Fruit fly (Drosophila melanogaster) whole organism, embryonic: Measurements from ENCODE around the gene CG43175.
A peak's percentile ranks its signal among the peaks of the same experiment; 100 is the strongest.

ENCODE experiments used
- Abd-B ChIP-seq: fragments of 200-800 bp; sonication (Bioruptor generic); optimal IDR thresholded peaks from 2 replicates; lab custom pipeline; 2018; ENCODE audit warnings: missing biosample characterization, mild to moderate bottlenecking, missing genetic modification characterization, moderate library complexity
- CG10565 ChIP-seq: fragments of 200-800 bp; sonication (Bioruptor generic); optimal IDR thresholded peaks from 3 replicates; lab custom pipeline; 2016; ENCODE audit warnings: missing biosample characterization, mild to moderate bottlenecking, missing genetic modification characterization
- CG10979 ChIP-seq: fragments of 200-800 bp; sonication (Bioruptor generic); optimal IDR thresholded peaks from 2 replicates; lab custom pipeline; 2018; ENCODE audit warnings: missing biosample characterization, mild to moderate bottlenecking, missing genetic modification characterization, moderate library complexity
- CG12942 ChIP-seq: fragments of 200-800 bp; sonication (Bioruptor generic); optimal IDR thresholded peaks from 3 replicates; lab custom pipeline; 2016; ENCODE audit warnings: missing biosample characterization, missing genetic modification characterization
- CG15696 ChIP-seq: fragments of 200-800 bp; sonication (Bioruptor generic); optimal IDR thresholded peaks from 2 replicates; lab custom pipeline; 2019; ENCODE audit warnings: missing biosample characterization, mild to moderate bottlenecking, missing genetic modification characterization, moderate library complexity
- CG2129 ChIP-seq: fragments of 200-800 bp; sonication (Bioruptor generic); IDR thresholded peaks from 2 replicates; pipeline ENCODE4 v1.3.6; 2022; ENCODE audit warnings: missing biosample characterization, missing genetic modification characterization; ENCODE audit not compliant: partially characterized antibody
- CG3281 ChIP-seq: fragments of 200-800 bp; sonication (Bioruptor generic); optimal IDR thresholded peaks from 3 replicates; lab custom pipeline; 2017; ENCODE audit warnings: missing biosample characterization, mild to moderate bottlenecking, missing genetic modification characterization
- CG42726 ChIP-seq: fragments of 200-800 bp; sonication (Bioruptor generic); IDR thresholded peaks from 2 replicates; pipeline ENCODE4 v1.3.6; 2022; ENCODE audit warnings: missing biosample characterization, missing genetic modification characterization; ENCODE audit not compliant: partially characterized antibody
- CG4404 ChIP-seq: fragments of 200-800 bp; sonication (Bioruptor generic); IDR thresholded peaks from 2 replicates; pipeline ENCODE4 v1.3.6; 2022; ENCODE audit warnings: missing biosample characterization, missing genetic modification characterization
- CG5180 ChIP-seq: fragments of 200-800 bp; sonication (Bioruptor generic); optimal IDR thresholded peaks from 3 replicates; lab custom pipeline; 2017; ENCODE audit warnings: missing biosample characterization, missing genetic modification characterization, mild to moderate bottlenecking, moderate library complexity, missing genetic modification reagents
- CG6791 ChIP-seq: fragments of 200-800 bp; sonication (Bioruptor generic); IDR thresholded peaks from 3 replicates; pipeline ENCODE4 v1.3.6; 2022; ENCODE audit warnings: missing biosample characterization, missing genetic modification characterization; ENCODE audit not compliant: partially characterized antibody
- CG6854 ChIP-seq: fragments of 200-800 bp; sonication (Bioruptor generic); optimal IDR thresholded peaks from 3 replicates; lab custom pipeline; 2017; ENCODE audit warnings: missing biosample characterization, mild to moderate bottlenecking, missing genetic modification characterization
- CG7963 ChIP-seq: fragments of 200-800 bp; sonication (Bioruptor generic); IDR thresholded peaks from 3 replicates; pipeline ENCODE4 v1.3.6; 2022; ENCODE audit warnings: missing biosample characterization, missing genetic modification characterization; ENCODE audit not compliant: partially characterized antibody
- CG8089 ChIP-seq: fragments of 200-800 bp; sonication (Bioruptor generic); optimal IDR thresholded peaks from 3 replicates; lab custom pipeline; 2016; ENCODE audit warnings: missing biosample characterization, missing genetic modification characterization
- CG8359 ChIP-seq: fragments of 200-800 bp; sonication (Bioruptor generic); optimal IDR thresholded peaks from 2 replicates; lab custom pipeline; 2017; ENCODE audit warnings: missing biosample characterization, mild to moderate bottlenecking, missing genetic modification characterization, borderline replicate concordance
- E2f1 ChIP-seq: fragments of 200-800 bp; sonication (Bioruptor generic); IDR thresholded peaks from 2 replicates; pipeline ENCODE4 v1.3.6; 2022; ENCODE audit warnings: missing biosample characterization, missing genetic modification characterization
- Fer2 ChIP-seq: fragments of 200-800 bp; sonication (Bioruptor generic); optimal IDR thresholded peaks from 2 replicates; lab custom pipeline; 2018; ENCODE audit warnings: missing biosample characterization, mild to moderate bottlenecking, missing genetic modification characterization, moderate library complexity
- Hey ChIP-seq: fragments of 200-800 bp; sonication (Bioruptor generic); optimal IDR thresholded peaks from 3 replicates; lab custom pipeline; 2018; ENCODE audit warnings: missing biosample characterization, mild to moderate bottlenecking, missing genetic modification characterization
- Hr3 ChIP-seq: fragments of 200-800 bp; sonication (Bioruptor generic); optimal IDR thresholded peaks from 3 replicates; lab custom pipeline; 2016; ENCODE audit warnings: missing biosample characterization, missing genetic modification characterization
- Kr ChIP-seq: fragments of 200-800 bp; sonication (Bioruptor generic); optimal IDR thresholded peaks from 2 replicates; lab custom pipeline; 2017; ENCODE audit warnings: missing biosample characterization, mild to moderate bottlenecking, missing genetic modification characterization
- Oli ChIP-seq: fragments of 200-800 bp; sonication (Bioruptor generic); optimal IDR thresholded peaks from 2 replicates; lab custom pipeline; 2018; ENCODE audit warnings: missing biosample characterization, mild to moderate bottlenecking, missing genetic modification characterization, moderate library complexity
- Rfx ChIP-seq: fragments of 200-800 bp; sonication (Bioruptor generic); IDR thresholded peaks from 2 replicates; pipeline ENCODE4 v1.3.6; 2022; ENCODE audit warnings: missing biosample characterization, missing genetic modification characterization
- Sox100B ChIP-seq: fragments of 200-800 bp; sonication (Bioruptor generic); optimal IDR thresholded peaks from 3 replicates; lab custom pipeline; 2018; ENCODE audit warnings: missing biosample characterization, mild to moderate bottlenecking, missing genetic modification characterization
- Spps ChIP-seq: fragments of 200-800 bp; sonication (Bioruptor generic); optimal IDR thresholded peaks from 2 replicates; lab custom pipeline; 2018; ENCODE audit warnings: missing biosample characterization, mild to moderate bottlenecking, missing genetic modification characterization
- aop ChIP-seq: fragments of 200-800 bp; sonication (Bioruptor generic); IDR thresholded peaks from 2 replicates; pipeline ENCODE4 v1.3.6; 2022; ENCODE audit warnings: missing biosample characterization, missing genetic modification characterization
- ase ChIP-seq: fragments of 200-800 bp; sonication (Bioruptor generic); IDR thresholded peaks from 3 replicates; pipeline ENCODE4 v1.3.6; 2022; ENCODE audit warnings: missing biosample characterization, missing genetic modification characterization
- bbx ChIP-seq: fragments of 200-800 bp; sonication (Bioruptor generic); IDR thresholded peaks from 2 replicates; pipeline ENCODE4 v1.3.6; 2022; ENCODE audit warnings: missing biosample characterization, missing genetic modification characterization; ENCODE audit not compliant: partially characterized antibody
- chinmo ChIP-seq: fragments of 200-800 bp; sonication (Bioruptor generic); IDR thresholded peaks from 4 replicates; pipeline ENCODE4 v1.3.6; 2022; ENCODE audit warnings: missing biosample characterization, missing genetic modification characterization; ENCODE audit not compliant: partially characterized antibody
- dmrt99B ChIP-seq: fragments of 200-800 bp; sonication (Bioruptor generic); optimal IDR thresholded peaks from 2 replicates; lab custom pipeline; 2018; ENCODE audit warnings: missing biosample characterization, mild to moderate bottlenecking, missing genetic modification characterization, moderate library complexity
- ewg ChIP-seq: fragments of 200-800 bp; sonication (Bioruptor generic); optimal IDR thresholded peaks from 3 replicates; lab custom pipeline; 2017; ENCODE audit warnings: mild to moderate bottlenecking, missing biosample characterization, missing genetic modification reagents, missing genetic modification characterization
- fru ChIP-seq: fragments of >200 bp; optimal IDR thresholded peaks from 2 replicates; lab custom pipeline; 2017
- ftz-f1 ChIP-seq: fragments of 200-800 bp; sonication (Bioruptor generic); optimal IDR thresholded peaks from 2 replicates; lab custom pipeline; 2016; ENCODE audit warnings: missing biosample characterization, missing genetic modification characterization
- gce ChIP-seq: fragments of 200-800 bp; sonication (Bioruptor generic); IDR thresholded peaks from 3 replicates; pipeline ENCODE4 v1.3.6; 2022; ENCODE audit warnings: missing biosample characterization, missing genetic modification characterization
- grau ChIP-seq: fragments of 200-800 bp; optimal IDR thresholded peaks from 3 replicates; lab custom pipeline; 2019; ENCODE audit warnings: missing biosample characterization, mild to moderate bottlenecking, missing genetic modification characterization, moderate library complexity
- grn ChIP-seq: fragments of 200-800 bp; sonication (Bioruptor generic); optimal IDR thresholded peaks from 3 replicates; lab custom pipeline; 2017; ENCODE audit warnings: missing biosample characterization, missing genetic modification characterization
- gsb-n ChIP-seq: fragments of 200-800 bp; sonication (Bioruptor generic); optimal IDR thresholded peaks from 3 replicates; lab custom pipeline; 2018; ENCODE audit warnings: missing biosample characterization, mild to moderate bottlenecking, missing genetic modification characterization
- her ChIP-seq: fragments of 200-800 bp; sonication (Bioruptor generic); optimal IDR thresholded peaks from 2 replicates; lab custom pipeline; 2016; ENCODE audit warnings: missing biosample characterization, missing genetic modification characterization
- lab ChIP-seq: fragments of 200-800 bp; sonication (Bioruptor generic); optimal IDR thresholded peaks from 3 replicates; lab custom pipeline; 2017; ENCODE audit warnings: missing biosample characterization, missing genetic modification characterization, mild to moderate bottlenecking, moderate library complexity, missing genetic modification reagents
- lilli ChIP-seq: fragments of 200-800 bp; sonication (Bioruptor generic); optimal IDR thresholded peaks from 3 replicates; lab custom pipeline; 2016; ENCODE audit warnings: missing biosample characterization, missing genetic modification characterization
- maf-S ChIP-seq: fragments of 200-800 bp; sonication (Bioruptor generic); optimal IDR thresholded peaks from 2 replicates; lab custom pipeline; 2016; ENCODE audit warnings: missing biosample characterization, missing genetic modification characterization
- mam ChIP-seq: fragments of 200-800 bp; sonication (Bioruptor generic); optimal IDR thresholded peaks from 3 replicates; lab custom pipeline; 2016; ENCODE audit warnings: missing biosample characterization, missing genetic modification characterization
- scrt ChIP-seq: fragments of 200-800 bp; sonication (Bioruptor generic); optimal IDR thresholded peaks from 2 replicates; lab custom pipeline; 2018; ENCODE audit warnings: missing biosample characterization, mild to moderate bottlenecking, missing genetic modification characterization, moderate library complexity
- sd ChIP-seq: fragments of 200-800 bp; sonication (Bioruptor generic); optimal IDR thresholded peaks from 3 replicates; lab custom pipeline; 2018; ENCODE audit warnings: missing biosample characterization, mild to moderate bottlenecking, missing genetic modification characterization, moderate library complexity
- slbo ChIP-seq: fragments of 200-800 bp; sonication (Bioruptor generic); IDR thresholded peaks from 2 replicates; pipeline ENCODE4 v1.3.6; 2022; ENCODE audit warnings: missing biosample characterization, missing genetic modification characterization
- slp2 ChIP-seq: fragments of 200-800 bp; sonication (Bioruptor generic); optimal IDR thresholded peaks from 2 replicates; lab custom pipeline; 2016; ENCODE audit warnings: missing biosample characterization, missing genetic modification characterization
- so ChIP-seq: fragments of 200-800 bp; sonication (Bioruptor generic); IDR thresholded peaks from 3 replicates; pipeline ENCODE4 v1.3.6; 2022; ENCODE audit warnings: missing biosample characterization, missing genetic modification characterization
- unc-4 ChIP-seq: fragments of 200-800 bp; sonication (Bioruptor generic); IDR thresholded peaks from 2 replicates; pipeline ENCODE4 v1.3.6; 2022; ENCODE audit warnings: missing biosample characterization, missing genetic modification characterization; ENCODE audit not compliant: partially characterized antibody
- unpg ChIP-seq: fragments of 200-800 bp; sonication (Bioruptor generic); optimal IDR thresholded peaks from 3 replicates; lab custom pipeline; 2018; ENCODE audit warnings: missing biosample characterization, mild to moderate bottlenecking, missing genetic modification characterization, moderate library complexity

Gene CG43175

DNA sequence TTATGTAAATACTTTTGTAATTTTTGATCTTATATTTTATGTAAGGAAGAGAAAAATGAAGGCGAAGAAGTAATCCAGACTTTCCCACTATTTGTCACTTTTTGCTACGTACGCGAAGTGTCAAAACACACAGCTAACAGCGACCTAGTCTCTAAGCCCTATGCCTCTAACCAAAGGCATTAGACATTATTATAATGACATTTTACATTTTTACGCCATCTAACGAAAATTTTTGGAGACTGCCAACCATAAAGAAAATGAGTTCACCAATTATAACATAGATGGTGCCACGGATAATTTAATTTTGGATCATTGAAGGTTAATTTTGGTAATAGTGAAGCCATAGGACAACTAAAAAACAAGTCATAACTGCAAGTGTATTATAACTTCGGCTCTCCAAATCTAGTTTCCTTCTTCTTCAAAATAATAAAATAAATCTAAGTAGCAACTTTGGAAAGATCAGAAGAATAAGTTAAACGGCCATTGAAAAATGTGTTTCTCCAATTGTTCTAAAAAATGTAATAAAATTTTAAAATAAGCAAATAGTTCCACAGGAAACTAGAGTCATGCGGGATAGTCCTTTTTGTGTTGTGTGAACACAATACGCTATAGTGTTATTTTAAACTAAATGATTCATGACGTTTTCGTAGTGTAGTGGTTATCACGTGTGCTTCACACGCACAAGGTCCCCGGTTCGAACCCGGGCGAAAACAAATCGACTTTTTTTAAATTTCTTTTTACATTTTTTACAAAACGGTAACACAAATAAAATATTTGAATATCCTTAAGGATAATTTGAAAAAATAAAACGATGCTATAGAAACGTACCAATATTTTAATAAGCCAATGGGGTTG lies 13.2 kb upstream of the CG43175 start (continued):
- TF ChIP-seq gsb-n, result peak; percentile 23
- TF ChIP-seq aop, result no peak
- TF ChIP-seq her (GFP tag; lab: Kevin White, UChicago), result no peak
- peak; percentile 65 for TF ChIP-seq Rfx (GFP tag; lab: Robert Waterston, UW)
- no peak for TF ChIP-seq CG2129 (GFP tag; lab: Robert Waterston, UW)
- TF ChIP-seq so, result peak; percentile 46; the same call in 2 of the 3 replicates
- TF ChIP-seq CG10565 (GFP tag; lab: Kevin White, UChicago), result no peak
- no peak for TF ChIP-seq gce
- TF ChIP-seq fru (lab: Kevin White, UChicago), result no peak
- peak; percentile 65 for TF ChIP-seq CG10979
- TF ChIP-seq maf-S (GFP tag; lab: Kevin White, UChicago), result peak; percentile 1
- peak; percentile 20 for TF ChIP-seq CG15696 (tag; lab: Kevin White, UChicago)
- peak; percentile 26 for TF ChIP-seq Sox100B
- TF ChIP-seq Oli (tag; lab: Kevin White, UChicago), result no peak
- TF ChIP-seq chinmo (GFP tag; lab: Robert Waterston, UW), result peak; percentile 58; the same call in 1 of the 4 replicates
- peak; percentile 20 for TF ChIP-seq grau (tag; lab: Kevin White, UChicago)
- TF ChIP-seq Hey, result no peak
- peak; percentile 70 for TF ChIP-seq bbx (GFP tag; lab: Robert Waterston, UW)
- no peak for TF ChIP-seq sd (tag; lab: Kevin White, UChicago)
- TF ChIP-seq Hr3 (GFP tag; lab: Kevin White, UChicago), result peak; percentile 14
- TF ChIP-seq CG6791 (GFP tag; lab: Robert Waterston, UW), result peak; percentile 74
- TF ChIP-seq ase (GFP tag; lab: Robert Waterston, UW), result 0 out of 3 replicates have a peak, but pooled peaks have one; percentile 32
- TF ChIP-seq CG8089 (GFP tag; lab: Kevin White, UChicago), result peak; percentile 9
- TF ChIP-seq CG6854 (GFP tag; lab: Kevin White, UChicago), result peak; percentile 20
- TF ChIP-seq mam, result peak; percentile 10
- peak; percentile 68 for TF ChIP-seq Abd-B (GFP tag; lab: Kevin White, UChicago)
- no peak for TF ChIP-seq grn
- peak; percentile 70 for TF ChIP-seq slbo (GFP tag; lab: Robert Waterston, UW)
- TF ChIP-seq unpg, result no peak
- no peak for TF ChIP-seq CG4404 (GFP tag; lab: Robert Waterston, UW)
- TF ChIP-seq CG8359 (GFP tag; lab: Kevin White, UChicago), result no peak
- peak; percentile 47; the same call in 1 of the 2 replicates for TF ChIP-seq unc-4
- peak; percentile 76 for TF ChIP-seq ftz-f1
- no peak for TF ChIP-seq Spps (tag; lab: Kevin White, UChicago)
- 0 out of 2 replicates have a peak, but pooled peaks have one; percentile 10 for TF ChIP-seq E2f1 (GFP tag; lab: Robert Waterston, UW)
- no peak for TF ChIP-seq ewg (GFP tag; lab: Kevin White, UChicago)
- TF ChIP-seq slp2 (GFP tag; lab: Kevin White, UChicago), result no peak
- no peak for TF ChIP-seq dmrt99B (tag; lab: Kevin White, UChicago)
- TF ChIP-seq CG42726 (GFP tag; lab: Robert Waterston, UW), result peak; percentile 84
- peak; percentile 48 for TF ChIP-seq CG7963 (GFP tag; lab: Robert Waterston, UW)
- TF ChIP-seq lab (GFP tag; lab: Kevin White, UChicago), result peak; percentile 23
- no peak for TF ChIP-seq Fer2
- peak; percentile 14 for TF ChIP-seq scrt (GFP tag; lab: Kevin White, UChicago)
- peak; percentile 40 for TF ChIP-seq lilli
- TF ChIP-seq CG12942 (GFP tag; lab: Kevin White, UChicago), result peak; percentile 7
- peak; percentile 36 for TF ChIP-seq CG3281 (GFP tag; lab: Kevin White, UChicago)
- TF ChIP-seq Kr (GFP tag; lab: Kevin White, UChicago), result no peak
- TF ChIP-seq CG5180 (GFP tag; lab: Kevin White, UChicago), result no peak
